Fruit fly (Drosophila melanogaster): ENCODE data around the gene CG42852.

CG42852 gene

DNA sequence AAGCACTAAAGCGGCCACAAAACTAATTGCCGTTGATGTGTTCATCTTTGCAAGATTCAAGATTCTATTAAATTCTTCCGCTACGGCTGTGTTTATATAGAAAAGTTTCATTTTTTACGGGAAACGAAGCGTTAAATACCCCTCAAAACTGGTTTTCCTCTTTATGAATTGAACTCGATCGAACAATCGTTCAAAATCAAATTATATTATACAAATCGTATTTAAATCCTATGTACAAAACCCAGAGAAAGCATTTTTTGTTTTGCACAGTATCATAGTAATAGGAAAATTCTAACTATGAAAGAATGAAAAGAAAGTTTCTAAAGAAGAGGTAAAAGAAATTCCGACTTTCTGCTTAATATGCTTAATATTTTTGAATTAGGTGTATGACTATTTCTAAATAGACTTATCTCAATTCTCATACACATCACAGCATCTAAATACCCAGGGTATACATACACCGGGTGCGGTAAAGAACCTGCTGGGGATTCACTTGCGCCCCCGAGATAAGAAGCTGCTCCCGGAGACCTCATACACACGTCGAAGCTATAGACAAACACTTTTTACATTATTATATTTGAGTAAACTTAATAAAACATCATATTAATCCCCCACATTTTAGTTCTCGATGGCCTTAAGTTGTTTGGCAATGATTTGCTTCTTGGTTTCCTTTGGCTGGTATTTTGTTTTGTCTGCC is 27.2 kb upstream of the CG42852 start, which contains the start of gene PGRP-SB1:
Gene PGRP-SB1 (minus strand): TSS at position 51 of the 697 bp plus-strand sequence.
- TF ChIP-seq achi (GFP tag; optimal IDR thresholded peaks at IDR 0.05): no peak
- TF ChIP-seq svp (GFP tag): peak; percentile 97
- TF ChIP-seq esn (GFP tag; optimal IDR thresholded peaks at IDR 0.05): peak; percentile 11

DNA sequence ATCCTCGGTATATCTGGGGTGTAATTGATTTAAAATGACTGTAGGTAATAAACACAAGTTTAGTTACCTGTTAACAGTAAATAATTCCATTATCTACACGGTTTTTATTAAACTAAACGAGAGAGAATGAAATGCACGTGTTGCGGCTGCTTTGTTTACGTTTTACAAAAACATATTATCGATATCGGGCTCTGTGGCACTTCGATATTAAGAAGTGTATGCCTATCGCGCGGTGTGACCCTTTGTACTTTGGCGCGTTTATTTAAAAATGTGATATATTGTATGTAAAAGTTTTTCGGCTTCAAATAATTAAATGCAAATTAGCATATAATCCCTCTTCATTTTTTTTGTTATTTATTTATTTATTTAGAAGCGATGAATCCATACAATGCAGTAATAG is 24.6 kb upstream of the CG42852 start, which contains the start of gene Dbp73D:
Gene Dbp73D (minus strand): TSS at position 174 of the 400 bp plus-strand sequence.
- no peak for TF ChIP-seq CG32006 (GFP tag; optimal IDR thresholded peaks at IDR 0.05)
- TF ChIP-seq CG11902 (GFP tag; optimal IDR thresholded peaks at IDR 0.05): no peak
- no peak for TF ChIP-seq CG31627 (GFP tag; optimal IDR thresholded peaks at IDR 0.05)
- no peak for TF ChIP-seq CG8319 (GFP tag; optimal IDR thresholded peaks at IDR 0.05)
- TF ChIP-seq vri (GFP tag; optimal IDR thresholded peaks at IDR 0.05): no peak
- TF ChIP-seq topi (GFP tag; optimal IDR thresholded peaks at IDR 0.05): no peak
- TF ChIP-seq Blimp-1 (GFP tag; optimal IDR thresholded peaks at IDR 0.05): no peak
- TF ChIP-seq CG16779 (tag; optimal IDR thresholded peaks at IDR 0.05): no peak
- TF ChIP-seq CG10669 (GFP tag; optimal IDR thresholded peaks at IDR 0.05): no peak
- TF ChIP-seq Smox (GFP tag; optimal IDR thresholded peaks at IDR 0.05): no peak
- TF ChIP-seq dsx (GFP tag; optimal IDR thresholded peaks at IDR 0.05; ENCODE audit: poor library complexity, severe bottlenecking): no peak
- TF ChIP-seq CG7368 (GFP tag; optimal IDR thresholded peaks at IDR 0.05): no peak
- no peak for TF ChIP-seq Sox14 (GFP tag; optimal IDR thresholded peaks at IDR 0.05)
- no peak for TF ChIP-seq fkh (GFP tag; optimal IDR thresholded peaks at IDR 0.05)
- TF ChIP-seq lz (GFP tag; optimal IDR thresholded peaks at IDR 0.05): no peak
- TF ChIP-seq pdm3 (GFP tag; optimal IDR thresholded peaks at IDR 0.05): no peak
- no peak for TF ChIP-seq Gug (GFP tag; IDR thresholded peaks at IDR 0.05)
- no peak for TF ChIP-seq CG11762 (GFP tag; optimal IDR thresholded peaks at IDR 0.05; ENCODE audit: insufficient read depth)

DNA sequence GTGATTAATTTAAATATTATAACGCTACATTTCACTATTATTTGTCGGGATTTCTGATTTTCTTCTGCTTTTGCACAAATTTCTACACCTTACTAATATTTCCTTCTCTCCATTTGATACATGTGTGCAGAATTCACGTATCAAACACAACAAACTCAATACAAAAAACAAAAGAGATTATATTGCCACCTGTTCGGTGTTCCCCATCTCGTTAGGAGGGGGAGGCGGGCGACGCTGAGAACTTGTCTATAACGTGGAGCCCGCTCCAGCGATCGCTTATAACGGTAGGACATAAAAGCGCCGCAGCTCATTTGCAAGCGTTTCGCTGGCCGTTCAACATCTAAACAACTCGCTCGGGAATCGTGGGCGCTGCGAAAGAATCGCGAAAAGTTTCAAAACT is 22.0 kb upstream of the CG42852 start, which contains the start of gene CG9701:
Gene CG9701 (plus strand): TSS at position 301 of the 400 bp plus-strand sequence.
- TF ChIP-seq Smox (GFP tag; optimal IDR thresholded peaks at IDR 0.05) (no peak), CG8319 (GFP tag; optimal IDR thresholded peaks at IDR 0.05) (no peak), pdm3 (GFP tag; optimal IDR thresholded peaks at IDR 0.05) (no peak), Eip75B (GFP tag; optimal IDR thresholded peaks at IDR 0.05) (no peak), CG32006 (GFP tag; optimal IDR thresholded peaks at IDR 0.05) (no peak), CG1621 (tag; optimal IDR thresholded peaks at IDR 0.05) (no peak), CG9139 (GFP tag; optimal IDR thresholded peaks at IDR 0.05) (no peak), net (GFP tag; optimal IDR thresholded peaks at IDR 0.05) (no peak), Gug (GFP tag; IDR thresholded peaks at IDR 0.05) (no peak), Met (GFP tag; optimal IDR thresholded peaks at IDR 0.05) (no peak), CG10631 (GFP tag; optimal IDR thresholded peaks at IDR 0.05) (no peak), Lpt (GFP tag; optimal IDR thresholded peaks at IDR 0.05) (no peak), CG11762 (GFP tag; optimal IDR thresholded peaks at IDR 0.05; ENCODE audit: insufficient read depth) (no peak), fd85E (GFP tag; optimal IDR thresholded peaks at IDR 0.05) (no peak), CG3032 (tag; optimal IDR thresholded peaks at IDR 0.05) (no peak)

DNA sequence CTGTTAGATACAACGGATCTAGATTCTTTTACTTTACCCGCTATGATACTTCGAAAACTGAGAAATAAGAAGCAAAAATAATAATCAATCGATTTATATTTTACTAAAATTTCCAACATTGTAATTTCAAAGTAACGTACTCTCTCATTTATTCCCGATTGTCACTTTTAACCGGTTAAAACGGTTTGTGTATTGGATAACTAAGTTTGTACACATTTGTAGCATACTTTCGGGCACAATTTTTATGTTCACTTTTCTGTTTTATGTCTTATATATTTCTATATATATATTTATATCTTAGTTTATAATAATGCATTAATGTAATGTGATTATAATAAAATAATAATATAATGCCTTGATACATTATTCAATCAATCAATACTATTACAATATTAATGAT is 13.6 kb upstream of the CG42852 start:
- TF ChIP-seq dsx (GFP tag; optimal IDR thresholded peaks at IDR 0.05; ENCODE audit: poor library complexity, severe bottlenecking) (peak; percentile 46), CG6854 (GFP tag; optimal IDR thresholded peaks at IDR 0.05) (no peak)

DNA sequence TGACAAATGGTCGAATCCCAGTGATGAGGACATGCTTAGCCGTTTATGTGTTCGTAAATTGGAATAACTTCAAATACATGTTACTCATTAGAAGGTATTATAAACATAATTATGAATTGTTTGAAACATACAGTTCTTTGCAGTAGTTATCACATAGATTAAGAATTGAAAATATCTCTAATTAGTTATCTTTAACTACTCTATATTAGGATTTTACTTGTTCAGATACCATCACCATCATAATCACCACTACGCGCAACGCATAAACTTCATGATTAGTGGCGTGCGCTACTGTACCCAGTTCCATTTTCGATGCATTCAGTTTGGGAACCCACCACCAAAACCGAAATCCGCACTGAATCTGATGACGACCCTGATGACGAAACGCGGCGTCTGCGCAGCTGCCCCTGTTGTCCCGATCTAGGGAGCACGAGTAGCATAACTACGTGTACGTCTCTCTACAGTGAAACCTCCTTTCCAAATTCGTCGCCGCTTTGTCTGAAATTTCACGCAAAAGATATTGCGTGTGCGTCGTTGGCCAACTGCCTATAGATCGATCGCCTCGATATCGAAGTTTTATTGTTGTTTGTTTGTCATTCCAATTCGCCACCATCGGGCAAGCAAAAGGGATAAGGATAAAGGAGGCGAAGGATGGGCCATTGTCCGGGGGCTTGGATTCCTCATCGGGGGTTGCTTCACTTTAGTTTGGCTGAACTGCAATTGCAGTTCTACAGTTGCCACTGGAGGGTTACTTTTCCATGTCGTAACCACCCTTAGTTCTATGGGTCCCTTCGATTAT is 11.2 kb upstream of the CG42852 start:
- no peak for TF ChIP-seq fd59A (GFP tag; optimal IDR thresholded peaks at IDR 0.05)
- TF ChIP-seq CG6276 (GFP tag; optimal IDR thresholded peaks at IDR 0.05): no peak
- TF ChIP-seq Eip75B (GFP tag; optimal IDR thresholded peaks at IDR 0.05): no peak
- no peak for TF ChIP-seq fkh (GFP tag; optimal IDR thresholded peaks at IDR 0.05)
- TF ChIP-seq ss (GFP tag; optimal IDR thresholded peaks at IDR 0.05): no peak
- no peak for TF ChIP-seq CG8119 (GFP tag; IDR thresholded peaks at IDR 0.05)
- no peak for TF ChIP-seq CG6163 (GFP tag; IDR thresholded peaks at IDR 0.05)
- TF ChIP-seq Lpt (GFP tag; optimal IDR thresholded peaks at IDR 0.05): no peak
